Worm (Caenorhabditis elegans) whole organism, L4/young adult: ENCODE results near the gene srz-24.

Experiments used
- W03F9.2 ChIP-seq: fragments of 150-350 bp; optimal IDR thresholded peaks from 2 replicates; lab custom pipeline; 2014; ENCODE audit warnings: missing biosample characterization, missing genetic modification characterization
- dao-5 ChIP-seq: sonication (generic microtip); optimal IDR thresholded peaks from 2 replicates; lab custom pipeline; 2016; ENCODE audit warnings: missing genotype, missing genetic modification characterization, moderate library complexity, missing compliant biosample characterization
- him-1 ChIP-seq: sonication (generic microtip); optimal IDR thresholded peaks from 2 replicates; lab custom pipeline; 2016; ENCODE audit warnings: missing genotype, missing genetic modification reagents, missing genetic modification characterization, missing compliant biosample characterization

Gene srz-24

DNA sequence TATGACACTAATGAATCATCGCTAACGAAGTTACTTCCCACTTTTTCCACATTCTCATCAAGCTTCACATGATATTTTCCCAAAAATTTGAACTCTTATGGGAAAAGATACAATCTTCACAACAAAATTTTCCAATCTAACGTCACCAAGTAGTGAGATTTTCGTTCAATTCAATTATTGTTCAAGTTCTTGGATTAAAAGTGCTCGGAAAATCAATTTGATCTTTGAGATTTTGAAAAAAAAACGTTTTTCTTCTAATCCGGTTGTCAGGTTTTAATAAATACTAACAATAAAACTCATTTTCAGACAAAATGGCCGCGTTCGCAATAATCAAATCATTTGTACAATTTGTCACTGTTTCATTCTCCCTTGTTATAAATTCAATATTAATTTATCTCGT lies 46.8 kb downstream of the srz-24 start, which contains the start of gene str-153:
TSS of gene str-153 (plus strand) at position 301 of the 400 bp plus-strand sequence.
- no peak for TF ChIP-seq him-1

DNA sequence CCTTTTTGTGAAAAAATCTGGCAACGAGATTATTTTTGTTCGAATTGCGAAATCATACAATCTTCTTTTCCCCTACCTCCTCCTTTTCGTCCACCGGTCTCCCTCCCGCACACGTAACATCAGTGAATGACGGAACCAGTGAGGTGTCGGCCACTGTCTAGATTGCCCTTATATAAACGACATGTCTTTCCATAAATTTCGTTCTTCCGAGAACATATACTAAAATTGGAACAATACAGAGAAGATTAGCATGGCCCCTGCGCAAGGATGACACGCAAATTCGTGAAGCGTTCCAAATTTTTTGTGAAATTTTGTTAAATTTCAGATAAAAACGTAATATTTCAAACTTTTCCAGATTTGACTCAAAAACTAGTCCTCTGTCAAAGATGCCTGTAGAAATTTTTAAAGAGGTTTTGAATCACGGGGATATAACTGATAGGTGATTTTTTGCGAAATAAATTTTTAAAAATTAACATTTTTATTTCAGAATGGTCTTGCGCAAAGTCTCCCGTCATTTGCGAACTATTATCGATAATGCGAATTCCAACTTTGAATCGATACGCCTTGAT lies 50.1 kb downstream of the srz-24 start:
- TF ChIP-seq W03F9.2 (tag; lab: Kevin White, UChicago), result no peak
- no peak for TF ChIP-seq him-1
- no peak for TF ChIP-seq dao-5 (tag; lab: Kevin White, UChicago)

ce11 chrIV:4930045-4930444 lies 50.9 kb downstream of the srz-24 start, which contains the start of gene Y9C9A.8:
Gene Y9C9A.8, plus strand, starts transcription at chrIV:4930345.
- no peak for TF ChIP-seq W03F9.2 (tag; lab: Kevin White, UChicago)
- no peak for TF ChIP-seq him-1
- no peak for TF ChIP-seq dao-5 (tag; lab: Kevin White, UChicago)
